Worm (Caenorhabditis elegans): ENCODE data around the gene nep-5.

Gene nep-5

DNA sequence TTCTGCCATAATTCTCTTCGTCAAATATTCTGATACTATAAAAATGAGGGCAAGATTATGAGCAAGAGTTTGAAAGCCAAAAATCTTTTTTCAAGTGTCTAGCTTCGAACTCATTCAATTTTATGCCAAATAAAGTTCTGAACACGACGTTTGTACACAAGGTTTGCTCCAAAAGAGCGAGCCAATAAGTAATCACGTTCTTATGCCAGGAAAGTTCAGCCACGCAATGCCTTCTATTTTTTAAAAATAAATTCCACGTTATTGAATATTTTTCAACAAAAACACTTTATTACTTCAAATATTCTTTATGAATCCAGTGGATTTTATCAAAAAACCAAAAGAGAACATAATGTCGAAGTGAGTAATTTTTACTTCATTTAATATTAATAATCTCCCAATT, at the start of gene nep-5:
Gene nep-5, plus strand, starts transcription at position 301 of the 400 bp plus-strand sequence.
- TF ChIP-seq dao-5 (tag; optimal IDR thresholded peaks at IDR 0.05) (no peak), him-1 (tag; optimal IDR thresholded peaks at IDR 0.05) (no peak), W03F9.2 (tag; optimal IDR thresholded peaks at IDR 0.05) (no peak)

DNA sequence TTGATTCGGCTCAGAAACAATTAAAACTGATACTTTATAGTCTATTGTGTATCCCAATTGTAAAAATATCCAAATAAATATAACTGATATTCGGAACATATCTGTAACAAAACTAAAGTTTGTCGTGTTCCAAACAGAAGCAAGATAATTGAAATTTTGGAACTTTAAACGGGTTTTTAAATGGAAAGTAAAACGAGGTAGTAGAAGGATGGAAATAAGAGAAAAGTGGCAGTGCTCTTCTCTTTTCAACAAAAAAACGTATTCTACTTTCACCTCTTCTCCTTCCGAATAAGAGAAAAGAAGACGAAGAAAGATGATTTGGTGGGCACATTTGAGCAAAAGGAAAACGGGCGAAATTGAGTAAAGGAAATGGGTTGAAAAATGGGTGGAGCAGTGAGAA, 41.4 kb upstream of the nep-5 start, which contains the start of gene nmr-1:
Gene nmr-1, minus strand, starts transcription at position 101 of the 400 bp plus-strand sequence.
- TF ChIP-seq dao-5 (tag; optimal IDR thresholded peaks at IDR 0.05) (no peak), him-1 (tag; optimal IDR thresholded peaks at IDR 0.05) (no peak), W03F9.2 (tag; optimal IDR thresholded peaks at IDR 0.05) (no peak)

DNA sequence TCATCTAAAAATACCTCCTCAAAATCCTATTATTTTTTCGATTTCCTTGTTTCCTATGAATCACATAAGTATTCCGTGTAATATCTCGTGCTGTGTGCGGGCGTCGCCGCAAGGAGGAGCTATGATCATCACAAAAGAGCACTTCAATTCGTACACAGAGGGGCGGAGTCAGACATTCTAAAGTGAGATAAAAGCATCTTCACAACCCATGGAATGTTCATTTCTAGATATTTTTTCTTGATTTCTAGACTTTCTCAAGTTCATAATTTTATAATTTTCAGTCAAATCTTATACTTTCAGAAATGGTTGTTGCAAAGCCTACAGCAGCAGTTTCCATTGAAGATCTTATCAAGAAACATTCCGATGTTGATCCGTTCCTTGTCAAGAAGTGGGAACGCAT, 40.6 kb upstream of the nep-5 start, which contains the start of gene cex-1:
Gene cex-1, plus strand, starts transcription at position 301 of the 400 bp plus-strand sequence.
- no peak for TF ChIP-seq W03F9.2 (tag; optimal IDR thresholded peaks at IDR 0.05)
- TF ChIP-seq dao-5 (tag; optimal IDR thresholded peaks at IDR 0.05), result no peak
- no peak for TF ChIP-seq him-1 (tag; optimal IDR thresholded peaks at IDR 0.05)

DNA sequence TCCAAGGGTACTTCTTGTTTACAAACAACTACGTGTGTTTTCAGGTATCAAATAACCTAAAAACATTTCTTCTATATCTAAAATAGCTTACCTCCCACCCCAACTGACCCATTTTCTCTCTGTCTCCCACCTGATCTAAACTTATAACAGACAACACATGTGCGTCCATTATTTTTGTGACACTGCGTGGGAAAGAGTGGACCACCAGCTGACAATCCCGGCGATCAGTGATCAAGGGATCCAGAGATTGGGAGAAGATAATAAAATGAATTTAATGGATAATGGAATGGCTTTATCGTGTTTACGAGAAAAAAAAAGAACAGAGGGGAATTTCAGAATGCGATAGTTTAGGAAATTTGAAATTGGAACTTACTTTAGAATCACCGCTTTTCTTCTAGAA, 38.7 kb upstream of the nep-5 start:
- TF ChIP-seq W03F9.2 (tag; optimal IDR thresholded peaks at IDR 0.05), result no peak
- no peak for TF ChIP-seq him-1 (tag; optimal IDR thresholded peaks at IDR 0.05)
- no peak for TF ChIP-seq dao-5 (tag; optimal IDR thresholded peaks at IDR 0.05)

DNA sequence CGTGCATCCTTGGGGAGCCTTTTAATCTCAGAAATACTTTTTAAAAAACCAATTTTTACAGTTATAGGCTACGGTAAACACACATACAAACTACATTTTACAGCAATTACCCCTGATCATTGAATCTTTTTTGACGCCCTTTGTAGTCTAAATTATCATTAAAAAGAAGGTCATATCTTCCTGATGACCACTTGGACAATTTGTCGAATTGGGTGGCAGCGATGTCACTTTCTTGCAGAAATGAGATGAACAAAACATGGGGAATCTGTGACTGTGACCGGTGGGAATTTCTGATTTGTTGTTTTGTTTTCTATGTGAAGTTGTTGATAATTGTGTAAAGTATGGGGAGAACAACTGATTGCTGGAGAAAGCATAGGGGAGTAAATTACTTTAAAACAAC, 38.3 kb upstream of the nep-5 start:
- TF ChIP-seq W03F9.2 (tag; optimal IDR thresholded peaks at IDR 0.05), result no peak
- no peak for TF ChIP-seq him-1 (tag; optimal IDR thresholded peaks at IDR 0.05)
- no peak for TF ChIP-seq dao-5 (tag; optimal IDR thresholded peaks at IDR 0.05)

DNA sequence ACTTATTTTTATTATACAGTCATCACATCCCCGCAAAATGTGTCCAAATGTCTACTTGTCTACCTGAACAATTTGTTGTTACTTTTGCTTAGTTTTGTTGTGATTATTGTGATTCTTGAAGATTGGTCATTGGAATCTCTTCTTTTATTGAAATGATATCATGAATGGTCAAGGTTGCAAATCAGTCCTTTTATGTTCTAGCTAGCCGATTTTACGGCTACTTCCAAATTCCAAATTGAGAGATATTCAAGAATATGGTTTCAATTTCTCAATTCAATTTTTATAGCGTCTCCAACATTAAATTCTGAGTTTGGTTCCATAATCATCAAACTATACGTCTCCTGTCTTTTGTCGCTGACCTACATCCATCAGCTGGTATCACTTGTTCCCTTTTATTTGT, 36.7 kb upstream of the nep-5 start:
- TF ChIP-seq dao-5 (tag; optimal IDR thresholded peaks at IDR 0.05), result no peak
- TF ChIP-seq him-1 (tag; optimal IDR thresholded peaks at IDR 0.05), result no peak
- TF ChIP-seq W03F9.2 (tag; optimal IDR thresholded peaks at IDR 0.05), result no peak

DNA sequence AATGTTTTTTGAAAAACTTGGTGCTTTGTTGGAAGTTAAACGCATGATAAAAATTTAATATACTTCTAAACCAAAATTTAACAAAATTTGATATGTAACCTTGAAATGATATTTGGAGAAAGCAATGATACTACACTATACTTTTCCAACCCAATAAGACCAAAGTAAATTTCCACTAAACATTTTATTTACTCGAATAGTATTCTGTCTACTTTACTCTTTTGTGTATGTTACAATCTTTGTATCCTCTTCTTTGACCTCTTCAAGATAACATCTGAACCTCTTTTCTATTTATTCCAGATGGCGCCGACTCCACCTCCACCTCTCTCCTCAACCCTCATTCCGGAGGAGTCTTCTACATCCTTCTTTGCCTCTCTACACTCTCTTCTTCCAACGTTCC, 34.4 kb upstream of the nep-5 start, which contains the start of gene dhs-5:
Gene dhs-5, plus strand, starts transcription at position 301 of the 400 bp plus-strand sequence.
- no peak for TF ChIP-seq dao-5 (tag; optimal IDR thresholded peaks at IDR 0.05)

DNA sequence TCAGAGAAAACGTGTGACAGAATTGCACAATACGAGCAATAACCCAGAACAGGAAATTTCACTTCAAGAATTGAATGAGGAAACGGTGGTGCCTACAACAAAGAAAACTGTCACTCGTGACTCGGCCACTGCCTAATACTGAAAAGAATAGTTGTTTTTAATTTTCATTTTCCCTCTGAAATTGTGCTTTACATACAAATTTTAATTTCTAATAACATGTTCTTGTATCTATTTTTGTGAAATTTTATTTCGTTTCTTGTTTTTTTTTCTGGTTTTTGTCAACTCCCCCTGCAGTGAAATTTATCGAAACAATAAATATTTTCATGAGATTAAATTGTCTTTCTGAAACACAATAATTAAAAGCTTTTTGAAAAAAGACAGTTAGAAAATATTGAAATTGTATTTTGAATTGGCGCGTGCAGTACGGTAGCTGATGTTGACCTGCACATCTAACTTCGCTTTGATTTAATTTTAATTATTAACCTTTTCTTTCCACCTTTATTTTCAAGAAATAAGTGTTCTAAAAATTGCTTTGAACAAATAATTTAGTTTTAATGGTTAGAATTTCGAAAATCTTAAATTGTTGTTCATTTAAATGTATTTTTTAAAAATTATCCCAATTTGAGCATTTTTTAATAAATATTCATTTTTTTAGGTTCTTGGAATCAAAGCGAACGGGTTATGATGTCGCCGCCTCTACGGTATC, 32.1 kb upstream of the nep-5 start, which contains the start of gene daz-1:
Gene daz-1, plus strand, starts transcription at position 656 of the 706 bp plus-strand sequence.
- TF ChIP-seq dao-5 (tag; optimal IDR thresholded peaks at IDR 0.05) (no peak), W03F9.2 (tag; optimal IDR thresholded peaks at IDR 0.05) (no peak), him-1 (tag; optimal IDR thresholded peaks at IDR 0.05) (no peak)

DNA sequence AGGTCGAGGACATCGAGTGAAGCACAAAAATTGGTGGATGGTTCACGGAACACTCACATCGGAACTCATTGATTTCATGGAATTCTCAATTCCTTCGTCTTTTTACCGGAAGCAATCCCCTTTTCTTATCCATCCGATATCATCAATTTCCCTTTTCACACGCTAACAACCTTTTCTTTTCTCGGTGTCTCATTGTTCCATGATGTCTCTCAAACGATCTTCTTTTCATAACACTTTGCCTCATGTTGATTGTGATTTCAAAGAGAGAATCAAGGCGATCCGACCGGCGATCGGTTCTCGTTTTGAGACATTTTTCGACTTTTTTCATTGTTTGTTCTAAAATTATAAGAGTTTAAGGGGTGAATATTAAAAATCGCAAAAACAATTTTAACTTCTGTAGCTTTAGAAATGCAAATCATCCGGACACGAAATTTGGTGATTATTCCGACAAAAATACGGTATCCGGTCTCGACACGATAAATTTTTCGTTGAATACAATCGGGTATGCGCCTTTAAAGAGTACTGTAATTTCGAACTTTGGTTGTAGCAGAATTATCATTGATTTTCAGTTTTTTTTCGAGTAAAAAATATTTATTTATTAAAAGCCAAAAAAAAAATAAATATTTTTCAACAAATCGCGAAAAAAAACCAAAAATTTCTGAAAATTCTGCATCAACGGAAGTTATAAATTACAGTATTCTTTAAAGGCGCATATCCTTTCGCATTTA, 29.1 kb upstream of the nep-5 start:
- TF ChIP-seq dao-5 (tag; optimal IDR thresholded peaks at IDR 0.05) (no peak), him-1 (tag; optimal IDR thresholded peaks at IDR 0.05) (no peak), W03F9.2 (tag; optimal IDR thresholded peaks at IDR 0.05) (no peak)

DNA sequence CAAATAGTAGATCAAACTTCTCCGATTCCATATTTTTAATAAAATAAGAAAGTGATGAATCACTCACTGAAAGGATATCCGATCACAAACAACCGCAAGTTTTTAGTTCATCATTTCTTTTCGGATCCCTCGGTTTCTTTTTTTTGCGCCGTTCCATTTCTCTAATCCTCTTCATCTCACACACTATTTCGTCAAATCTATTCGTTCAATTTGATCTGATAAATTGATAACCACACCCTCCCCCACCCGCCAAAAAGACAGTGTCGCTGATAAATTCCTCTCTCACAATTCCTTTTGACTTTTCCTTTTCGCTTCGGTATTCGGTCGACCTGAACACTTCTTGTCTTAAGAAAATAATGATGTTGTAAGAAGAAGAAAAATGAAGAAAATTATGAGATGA, 28.4 kb upstream of the nep-5 start:
- TF ChIP-seq W03F9.2 (tag; optimal IDR thresholded peaks at IDR 0.05) (no peak), dao-5 (tag; optimal IDR thresholded peaks at IDR 0.05) (no peak), him-1 (tag; optimal IDR thresholded peaks at IDR 0.05) (no peak)

DNA sequence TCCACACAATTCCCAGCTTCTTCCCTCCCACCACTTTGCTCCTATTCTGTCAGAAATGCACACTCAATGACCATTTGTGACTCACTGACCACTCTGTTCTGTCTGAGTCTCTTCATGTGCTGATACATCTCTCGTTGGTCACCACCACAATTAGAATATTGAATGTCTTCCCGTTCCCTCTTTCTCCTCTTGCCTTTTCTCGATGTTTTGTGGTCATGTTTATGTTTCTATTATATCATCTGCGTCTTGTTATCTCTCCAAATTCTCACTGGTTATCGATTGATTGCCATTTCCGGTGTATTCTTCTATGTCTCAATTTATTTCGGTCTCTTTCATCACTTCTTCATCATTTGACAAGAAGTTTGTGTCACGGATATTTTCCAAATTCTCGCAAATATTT, 27.0 kb upstream of the nep-5 start:
- TF ChIP-seq dao-5 (tag; optimal IDR thresholded peaks at IDR 0.05) (no peak), him-1 (tag; optimal IDR thresholded peaks at IDR 0.05) (no peak), W03F9.2 (tag; optimal IDR thresholded peaks at IDR 0.05) (no peak)

DNA sequence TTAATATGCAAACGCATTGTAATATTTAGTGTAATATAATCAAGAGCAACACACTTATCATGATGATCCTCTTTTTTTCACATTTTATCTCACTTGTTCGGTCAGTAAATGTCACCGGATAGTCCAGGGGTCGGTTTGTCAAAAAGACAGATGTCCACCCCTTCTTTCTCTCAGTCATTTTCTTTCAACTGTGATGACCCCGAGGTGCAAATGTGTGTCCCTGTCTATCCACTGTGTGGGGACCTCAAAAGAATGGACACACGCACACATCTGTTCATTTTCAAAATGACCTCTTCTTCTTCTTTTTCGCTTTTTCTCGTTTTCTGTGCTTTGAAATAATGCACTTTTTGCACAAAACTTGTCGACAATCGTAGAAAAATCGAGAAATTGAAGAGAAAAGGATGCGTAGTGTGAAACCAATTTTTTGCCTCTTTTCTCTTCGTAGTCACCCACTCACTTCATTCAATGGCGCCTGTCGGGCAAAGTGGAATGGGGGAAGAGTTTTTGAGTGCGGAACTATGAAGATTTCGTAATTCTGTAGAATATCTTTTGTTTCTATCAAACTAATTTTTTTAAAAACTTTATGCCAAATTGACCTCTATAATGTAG, 24.1 kb upstream of the nep-5 start:
- no peak for TF ChIP-seq him-1 (tag; optimal IDR thresholded peaks at IDR 0.05)
- no peak for TF ChIP-seq dao-5 (tag; optimal IDR thresholded peaks at IDR 0.05)
- no peak for TF ChIP-seq W03F9.2 (tag; optimal IDR thresholded peaks at IDR 0.05)

DNA sequence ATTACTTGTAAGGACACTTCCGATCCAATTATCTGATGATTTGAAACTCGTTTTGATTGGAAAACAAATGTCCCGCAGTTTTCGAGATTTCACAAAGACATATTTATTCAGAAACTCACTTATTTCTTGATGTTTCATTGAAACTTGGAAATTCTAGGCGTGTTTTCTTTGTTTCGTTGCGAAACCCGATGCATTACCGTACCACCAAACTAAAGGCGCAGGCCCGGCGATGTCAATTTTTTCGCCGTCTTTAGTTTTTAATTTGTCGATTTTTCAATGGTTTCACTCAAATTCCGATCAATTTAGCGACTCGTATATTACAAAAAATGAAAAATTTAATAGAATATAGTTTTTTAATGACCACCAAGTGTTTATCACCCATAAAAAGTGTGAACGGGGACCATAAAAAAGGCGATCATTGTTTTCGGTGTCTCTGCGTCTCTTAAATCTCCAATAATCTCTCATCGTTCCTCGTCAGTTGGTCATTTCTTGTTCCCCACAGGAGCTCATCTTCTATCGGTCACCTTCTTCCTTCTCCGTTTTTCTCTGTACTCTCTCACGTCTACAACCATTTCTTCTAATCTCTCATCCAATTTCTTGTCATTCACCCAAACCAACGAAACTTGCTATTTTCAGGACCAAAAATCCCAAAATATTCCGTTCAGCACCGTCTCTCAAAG, 22.1 kb upstream of the nep-5 start, which contains the start of gene clr-1:
Gene clr-1, plus strand, starts transcription at position 630 of the 680 bp plus-strand sequence.
- TF ChIP-seq dao-5 (tag; optimal IDR thresholded peaks at IDR 0.05) (no peak), him-1 (tag; optimal IDR thresholded peaks at IDR 0.05) (no peak), W03F9.2 (tag; optimal IDR thresholded peaks at IDR 0.05) (no peak)
